ENCODE assay signal across 2 worm cellular contexts in the genomic region with DNA sequence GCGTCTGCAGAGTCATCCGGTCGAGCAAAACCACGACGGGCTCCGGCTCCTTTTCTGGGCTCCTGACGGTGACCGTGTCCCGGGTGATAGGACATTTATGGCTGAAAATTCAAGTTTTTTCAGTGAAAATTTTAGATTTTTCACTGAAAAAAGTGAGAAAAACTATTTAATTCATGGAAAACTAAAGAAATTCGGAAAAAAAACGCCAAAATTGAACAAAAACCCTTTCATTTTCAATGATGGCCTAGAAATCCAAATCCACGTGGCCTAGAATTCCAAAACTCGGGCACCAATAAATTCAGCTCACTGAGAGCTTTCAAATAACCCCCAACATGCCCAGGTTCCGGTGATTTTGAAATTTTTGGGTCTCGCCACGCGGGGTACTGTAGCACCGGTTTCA.
TF ChIP-seq lines count a peak whose summit lies in the region.

A gene (minus strand): TSS at position 101 of the 400 bp plus-strand sequence.

TF ChIP-seq in whole organism, L4 larva, 104 proteins besides CTCF, POLR2A, EP300 and RAD21:
- TF ChIP-seq cey-2 (tag; optimal IDR thresholded peaks at IDR 0.05; lab: Kevin White, UChicago; ENCODE audit: borderline replicate concordance, insufficient read depth): no peak
- no peak for TF ChIP-seq spr-1 (tag; optimal IDR thresholded peaks at IDR 0.05; lab: Kevin White, UChicago)
- TF ChIP-seq vab-7 (GFP tag; IDR thresholded peaks at IDR 0.05; lab: Robert Waterston, UW): no peak
- peak; percentile 37; the same call in 1 of the 2 replicates for TF ChIP-seq set-16 (GFP tag; IDR thresholded peaks at IDR 0.05; lab: Robert Waterston, UW)

TF ChIP-seq in whole organism, young adult, 124 proteins besides CTCF, POLR2A, EP300 and RAD21:
- no peak for TF ChIP-seq rcor-1 (GFP tag; IDR thresholded peaks at IDR 0.05; lab: Robert Waterston, UW)
- no peak for TF ChIP-seq sdz-38 (tag; optimal IDR thresholded peaks at IDR 0.05; lab: Kevin White, UChicago)
- TF ChIP-seq nfyb-1 (GFP tag; IDR thresholded peaks at IDR 0.05; lab: Robert Waterston, UW): no peak
- 0 out of 2 replicates have a peak, but pooled peaks have one; percentile 22 for TF ChIP-seq zfh-2 (GFP tag; conservative IDR thresholded peaks at IDR 0.05; lab: Robert Waterston, UW)
- TF ChIP-seq tlf-1 (GFP tag; optimal IDR thresholded peaks at IDR 0.05; lab: Kevin White, UChicago): no peak
- no peak for TF ChIP-seq egrh-3 (GFP tag; IDR thresholded peaks at IDR 0.05; lab: Robert Waterston, UW)
- TF ChIP-seq ceh-79 (tag; optimal IDR thresholded peaks at IDR 0.05; lab: Kevin White, UChicago): no peak
TF ChIP-seq in whole organism, young adult: peak in this region for 1.
